Worm (Caenorhabditis elegans) whole organism, young adult: ENCODE data around the gene fbxb-81.

Experiments
- K11D2.4 ChIP-seq: fragments of 200-800 bp; sonication (Bioruptor generic); IDR thresholded peaks from 2 replicates; pipeline ENCODE4 v1.3.6; 2022; ENCODE audit warnings: missing genetic modification reagents, missing genetic modification characterization, missing compliant biosample characterization
- attf-6 ChIP-seq: fragments of 200-800 bp; sonication (Bioruptor generic); IDR thresholded peaks from 2 replicates; pipeline ENCODE4 v1.3.6; 2022; ENCODE audit warnings: missing genetic modification reagents, missing genetic modification characterization, missing compliant biosample characterization
- hsf-1 ChIP-seq: fragments of 200-800 bp; sonication (Bioruptor generic); IDR thresholded peaks from 2 replicates; pipeline ENCODE4 v1.3.6; 2022; ENCODE audit warnings: missing genetic modification reagents, missing genetic modification characterization, missing compliant biosample characterization
- mcd-1 ChIP-seq: fragments of 200-800 bp; sonication (Bioruptor generic); IDR thresholded peaks from 2 replicates; pipeline ENCODE4 v1.3.6; 2022; ENCODE audit warnings: missing genetic modification reagents, missing genetic modification characterization, missing compliant biosample characterization
- sea-2 ChIP-seq: fragments of 200-800 bp; sonication (Bioruptor generic); IDR thresholded peaks from 2 replicates; pipeline ENCODE4 v1.3.6; 2022; ENCODE audit warnings: missing genetic modification characterization, missing compliant biosample characterization
- unc-62 ChIP-seq: fragments of 150-350 bp; optimal IDR thresholded peaks from 2 replicates; lab custom pipeline; 2014; ENCODE audit warnings: missing biosample characterization, missing genetic modification reagents, missing genetic modification characterization

DNA sequence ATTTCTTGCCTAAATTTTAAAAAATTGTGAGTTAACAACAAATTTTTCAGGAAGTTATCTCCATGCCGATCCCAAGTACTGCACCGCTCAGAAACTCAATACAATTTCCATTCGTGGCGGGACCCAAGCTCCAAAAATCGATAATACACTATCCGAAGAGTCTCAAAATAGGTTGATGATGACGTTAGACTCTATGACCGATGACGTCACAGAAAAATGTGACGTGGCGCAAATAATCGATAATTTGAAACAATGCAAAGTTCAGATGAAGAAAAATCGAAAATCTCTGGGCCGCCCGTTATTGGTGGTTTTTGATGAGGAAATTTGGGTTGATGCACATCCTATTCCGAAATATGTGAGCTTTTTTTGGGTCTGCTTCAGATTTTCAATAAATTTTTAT lies 43.3 kb upstream of the fbxb-81 start:
- no peak for TF ChIP-seq hsf-1 (GFP tag; lab: Robert Waterston, UW)
- TF ChIP-seq mcd-1 (GFP tag; lab: Robert Waterston, UW), result no peak
- TF ChIP-seq K11D2.4 (GFP tag; lab: Robert Waterston, UW), result no peak
- TF ChIP-seq sea-2 (GFP tag; lab: Robert Waterston, UW), result no peak
- no peak for TF ChIP-seq unc-62
- TF ChIP-seq attf-6 (GFP tag; lab: Robert Waterston, UW), result no peak
